Worm (Caenorhabditis elegans): Measurements from ENCODE around the gene C04A11.2.

Gene C04A11.2

DNA sequence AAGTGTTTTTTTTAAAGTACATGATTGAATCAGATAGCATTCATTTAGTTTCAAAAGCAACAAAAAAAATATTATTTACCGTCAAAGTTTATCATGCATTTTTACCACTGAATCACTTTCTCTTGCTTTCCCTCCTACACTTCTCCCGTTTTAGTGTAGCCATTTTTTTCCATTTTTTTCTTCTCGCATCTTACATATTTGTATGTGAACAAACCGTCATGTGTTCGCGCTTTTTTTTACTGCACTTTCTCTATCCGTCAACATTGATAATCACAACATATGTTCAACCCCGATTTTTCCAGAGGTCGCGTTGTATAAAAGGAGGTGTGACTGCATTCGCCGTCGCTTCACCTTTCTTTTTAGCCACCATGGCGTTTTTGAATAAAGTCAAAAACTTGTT, 8.3 kb upstream of the C04A11.2 start, which contains the start of gene gck-4:
gck-4 (plus strand) TSS at position 301 of the 400 bp plus-strand sequence.
- TF ChIP-seq unc-62 (GFP tag; optimal IDR thresholded peaks at IDR 0.05), result no peak

DNA sequence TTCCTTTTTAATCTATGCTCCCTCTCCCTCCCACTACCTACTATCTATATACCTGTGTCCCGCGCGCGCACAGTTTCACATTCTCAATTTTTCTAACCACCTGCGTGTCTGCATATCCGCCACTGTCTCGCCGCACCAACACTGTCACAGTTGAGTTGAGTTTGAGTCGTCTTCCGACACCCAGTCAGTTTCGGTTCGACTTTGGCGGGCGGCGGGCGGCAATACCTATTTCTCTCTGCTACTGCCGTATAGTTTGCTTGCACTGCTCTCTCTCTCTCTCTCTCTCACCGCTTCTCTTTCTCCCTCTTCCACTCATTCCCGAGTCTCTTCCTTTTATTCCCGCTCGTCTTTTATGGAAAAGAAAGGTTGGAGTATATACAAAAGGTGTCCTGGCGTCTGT, 6.8 kb upstream of the C04A11.2 start:
- no peak for TF ChIP-seq unc-62 (GFP tag; optimal IDR thresholded peaks at IDR 0.05)

DNA sequence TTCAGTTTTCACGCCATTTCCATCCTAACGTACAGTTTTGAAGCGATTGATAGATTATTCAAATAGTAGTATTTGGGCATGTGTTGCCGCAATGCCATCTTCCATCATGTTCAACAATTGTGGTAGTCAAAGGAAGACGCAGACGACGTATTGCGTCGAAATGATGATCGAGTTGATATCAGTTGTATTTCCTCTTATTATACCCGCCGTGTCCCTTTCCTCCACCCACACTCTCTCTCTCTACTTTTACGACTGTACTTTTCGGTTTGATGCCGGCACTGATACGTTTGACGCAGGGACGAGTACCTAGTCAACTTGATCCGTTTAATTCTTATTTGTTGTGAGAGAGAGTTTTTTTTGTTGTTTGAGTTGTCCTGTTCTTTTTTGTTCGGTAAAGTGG, 4.0 kb upstream of the C04A11.2 start:
- no peak for TF ChIP-seq unc-62 (GFP tag; optimal IDR thresholded peaks at IDR 0.05)

DNA sequence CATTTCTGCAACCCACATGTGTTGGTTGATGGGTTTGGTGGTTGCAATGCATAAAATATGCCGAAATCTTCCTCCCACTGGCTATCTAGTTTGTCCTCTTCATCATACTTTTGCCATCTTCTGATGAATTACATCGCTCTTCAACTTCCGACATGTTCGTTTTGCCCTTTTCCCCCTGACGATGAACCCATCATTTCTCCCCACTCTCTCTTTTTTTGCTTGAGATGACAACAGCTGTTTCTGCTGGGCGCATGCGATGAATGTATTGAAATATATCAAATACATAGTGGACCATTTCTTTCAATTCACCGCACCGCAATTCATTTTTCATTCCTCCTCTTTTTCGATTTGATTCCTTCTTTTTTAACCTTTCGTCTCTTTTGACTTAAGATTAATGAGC, 2.3 kb upstream of the C04A11.2 start:
- TF ChIP-seq unc-62 (GFP tag; optimal IDR thresholded peaks at IDR 0.05), result no peak

DNA sequence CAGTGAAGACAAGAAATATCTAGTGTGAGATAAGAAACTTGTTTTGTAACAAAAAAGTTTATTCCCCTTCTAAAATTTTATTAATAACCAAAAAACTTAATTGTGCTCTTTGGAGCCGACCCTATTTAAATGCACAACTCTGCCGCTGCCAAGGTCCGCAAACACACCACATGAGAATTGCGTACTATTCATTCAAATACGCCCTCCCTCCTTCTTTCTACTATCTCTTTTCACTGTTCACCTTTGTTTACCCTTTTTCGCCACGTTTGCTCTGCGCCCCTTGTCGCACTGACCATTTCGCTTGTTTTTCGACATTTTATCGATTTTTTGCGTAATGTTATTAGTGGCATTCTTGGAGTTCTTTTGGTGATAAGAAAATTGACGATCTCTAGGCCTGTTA, 1.0 kb upstream of the C04A11.2 start:
- TF ChIP-seq unc-62 (GFP tag; optimal IDR thresholded peaks at IDR 0.05), result no peak

DNA sequence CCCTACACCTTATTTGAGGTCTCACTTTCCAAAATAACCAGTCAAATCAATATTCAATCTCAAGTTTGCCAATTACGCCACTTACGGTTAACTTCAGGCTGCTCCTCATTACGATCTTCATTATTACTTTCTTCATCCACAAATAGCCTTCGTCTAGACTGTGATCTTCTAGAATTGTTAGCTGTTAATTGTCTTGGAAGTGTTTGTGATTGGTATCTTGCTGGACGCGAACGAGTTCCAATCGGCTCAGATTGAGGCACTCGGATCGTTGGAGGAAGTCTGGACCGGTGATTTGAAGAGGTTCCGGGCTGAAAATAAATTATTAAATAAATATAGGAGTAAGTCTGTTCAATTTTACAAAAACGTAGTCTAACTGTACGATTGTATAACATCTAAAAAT, 1.8 kb downstream of the C04A11.2 start:
- no peak for TF ChIP-seq unc-62 (GFP tag; optimal IDR thresholded peaks at IDR 0.05)

DNA sequence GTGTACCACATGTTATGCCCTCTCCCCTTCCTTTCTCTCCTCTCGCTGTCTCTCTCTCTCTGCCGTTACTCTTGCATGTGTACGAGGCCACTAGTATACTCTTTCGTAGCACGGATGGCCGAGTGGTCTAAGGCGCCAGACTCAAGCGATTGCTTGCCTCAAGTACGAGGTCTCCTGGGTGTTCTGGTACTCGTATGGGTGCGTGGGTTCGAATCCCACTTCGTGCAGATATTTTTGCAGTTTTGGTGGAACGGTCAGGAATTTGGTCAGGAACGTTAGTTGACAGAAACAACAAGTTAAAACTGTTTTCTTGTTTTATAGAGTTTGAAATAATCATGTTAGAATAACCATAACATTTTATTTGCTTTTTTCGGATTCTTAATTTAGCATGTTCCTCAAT, 3.2 kb downstream of the C04A11.2 start:
- no peak for TF ChIP-seq unc-62 (GFP tag; optimal IDR thresholded peaks at IDR 0.05)

DNA sequence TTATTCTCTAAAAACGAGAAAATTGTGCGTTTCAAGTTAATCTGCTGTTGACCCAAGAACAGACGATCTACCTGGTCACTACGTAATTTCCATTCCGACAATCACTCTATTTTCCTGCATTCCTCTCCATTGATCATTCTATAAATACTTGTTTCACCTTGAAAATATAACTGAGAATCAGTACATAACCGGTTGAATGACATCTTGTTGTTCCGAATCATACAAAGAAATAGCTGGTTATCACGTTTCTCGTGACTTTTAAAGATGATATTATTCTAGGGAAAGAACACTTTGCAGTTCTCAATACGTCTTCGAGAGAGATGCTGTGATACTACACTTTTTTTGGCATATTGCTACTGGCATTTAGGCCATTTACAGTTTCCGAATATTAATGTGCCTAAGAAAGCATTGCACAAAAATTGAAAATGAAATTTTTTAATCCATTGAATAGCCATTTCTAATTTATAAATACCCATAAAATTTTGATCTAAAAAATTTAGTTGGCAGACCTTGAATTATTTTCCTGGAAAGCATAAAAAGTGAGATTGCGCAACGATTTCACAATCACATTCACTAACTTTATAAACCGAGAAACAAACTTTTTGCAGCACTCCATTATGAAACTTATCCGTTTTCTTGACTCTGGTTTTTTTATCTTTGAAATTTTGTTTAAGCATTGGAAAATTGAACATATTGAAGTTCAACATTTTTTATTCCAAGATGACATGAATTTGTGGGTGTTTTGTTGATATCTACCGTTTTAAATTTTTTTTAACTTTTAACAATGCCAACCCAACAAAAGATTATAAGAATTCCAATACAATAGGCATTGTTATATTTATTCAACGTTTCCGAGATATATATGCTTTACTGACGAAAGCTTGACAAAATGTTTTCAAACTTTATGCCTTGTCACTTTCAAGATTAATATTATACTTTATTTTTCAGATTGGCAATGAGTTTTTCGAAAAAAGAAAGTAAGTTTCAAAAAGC, 4.7 kb downstream of the C04A11.2 start, which contains the start of gene C04A11.5:
C04A11.5 (plus strand) TSS at position 943 of the 993 bp plus-strand sequence.
- no peak for TF ChIP-seq unc-62 (GFP tag; optimal IDR thresholded peaks at IDR 0.05)

DNA sequence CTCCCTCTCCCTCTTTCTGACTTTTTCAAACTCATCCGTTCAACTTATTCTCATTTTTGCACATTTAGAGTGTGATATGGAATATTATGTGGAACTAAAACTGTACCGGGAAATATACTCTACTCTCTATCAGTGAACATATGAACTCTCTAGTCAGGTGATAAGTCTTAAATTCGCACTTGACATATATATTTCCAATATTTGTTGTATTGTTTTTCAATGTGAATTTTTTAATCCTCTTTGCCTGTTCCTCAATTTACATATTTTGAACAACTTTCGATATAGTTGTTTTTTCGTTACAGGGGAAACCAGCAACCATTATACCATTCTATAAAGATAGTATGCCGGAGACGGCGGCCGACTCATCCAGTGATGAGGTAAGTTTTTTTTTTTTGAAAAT, 8.4 kb downstream of the C04A11.2 start, which contains the start of gene C04A11.1:
C04A11.1 (plus strand) TSS at position 301 of the 400 bp plus-strand sequence.
- TF ChIP-seq unc-62 (GFP tag; optimal IDR thresholded peaks at IDR 0.05), result no peak

DNA sequence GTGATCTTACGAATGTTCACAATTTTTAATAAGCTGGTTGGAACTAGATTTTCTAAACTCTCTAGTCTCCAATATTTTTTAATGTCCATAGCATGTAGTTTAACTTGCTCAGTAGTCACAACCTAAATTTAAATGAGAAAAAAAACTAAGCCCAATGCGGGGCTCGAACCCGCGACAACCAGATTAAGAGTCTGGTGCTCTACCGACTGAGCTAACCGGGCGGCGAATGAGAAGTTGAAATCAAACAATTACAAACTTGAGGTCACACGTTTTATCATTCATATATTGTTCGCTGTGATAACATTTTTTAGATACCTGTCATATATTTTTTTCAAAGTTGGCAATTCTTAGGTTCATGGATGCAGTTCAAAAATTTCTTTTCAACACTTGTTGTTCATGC, 12.9 kb downstream of the C04A11.2 start:
- TF ChIP-seq unc-62 (GFP tag; optimal IDR thresholded peaks at IDR 0.05), result no peak

DNA sequence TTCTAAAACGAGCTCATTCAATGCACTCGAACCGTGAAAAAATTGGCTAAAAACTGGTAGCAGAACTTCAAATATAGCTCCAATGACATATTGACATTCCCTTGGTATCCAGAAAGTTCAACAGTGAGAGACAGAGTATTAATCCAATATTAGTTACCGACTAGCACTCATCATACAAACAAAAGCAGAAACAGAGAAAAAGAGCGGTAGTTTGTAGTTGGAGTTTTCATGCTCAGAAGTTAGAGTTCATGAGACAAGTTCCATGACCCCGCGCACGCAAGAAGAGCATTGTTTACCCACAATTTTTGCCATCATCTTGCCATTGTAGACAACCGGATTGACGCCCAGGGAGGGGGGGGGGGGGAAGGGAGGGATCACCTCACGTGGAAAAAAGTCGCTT, 14.4 kb downstream of the C04A11.2 start:
- no peak for TF ChIP-seq unc-62 (GFP tag; optimal IDR thresholded peaks at IDR 0.05)

DNA sequence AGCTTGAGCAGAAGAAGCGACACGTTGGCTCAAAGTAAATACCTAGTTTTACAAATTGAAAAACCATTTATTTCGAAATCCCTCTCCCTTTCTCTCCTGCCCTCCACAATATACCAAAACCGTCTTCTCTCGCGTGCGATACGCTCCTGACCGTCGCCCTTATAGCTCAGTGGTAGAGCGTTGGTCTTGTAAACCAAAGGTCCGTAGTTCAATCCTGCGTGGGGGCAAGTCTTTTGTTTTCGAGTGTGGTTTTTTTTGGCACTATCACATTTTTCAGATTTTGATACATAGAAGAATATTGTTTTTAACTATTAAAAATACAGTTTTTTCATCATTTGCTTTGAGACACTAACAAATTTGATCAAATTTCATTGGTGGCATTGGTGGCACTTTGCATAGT, 15.1 kb downstream of the C04A11.2 start:
- no peak for TF ChIP-seq unc-62 (GFP tag; optimal IDR thresholded peaks at IDR 0.05)

DNA sequence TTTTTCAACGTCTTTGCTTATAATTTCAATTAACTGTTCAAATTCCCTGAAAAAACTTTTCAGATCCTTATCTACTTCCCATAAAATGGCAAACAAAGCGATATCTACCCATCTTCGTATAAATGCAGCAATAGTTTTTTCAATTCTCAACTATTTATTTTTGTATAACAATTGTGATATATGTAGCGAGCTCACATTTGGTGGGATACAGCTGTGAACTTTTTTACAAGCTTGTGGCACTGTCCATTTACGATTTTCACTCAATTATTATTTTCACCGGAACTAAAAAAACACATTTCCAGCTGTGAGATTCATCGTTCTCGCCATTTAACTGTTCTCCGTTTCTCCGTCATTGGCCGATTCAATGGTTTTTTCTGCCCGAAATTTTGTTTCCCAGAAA, 17.8 kb downstream of the C04A11.2 start, which contains the start of gene C40C9.4:
C40C9.4 (plus strand) TSS at position 301 of the 400 bp plus-strand sequence.
- TF ChIP-seq unc-62 (GFP tag; optimal IDR thresholded peaks at IDR 0.05), result no peak

DNA sequence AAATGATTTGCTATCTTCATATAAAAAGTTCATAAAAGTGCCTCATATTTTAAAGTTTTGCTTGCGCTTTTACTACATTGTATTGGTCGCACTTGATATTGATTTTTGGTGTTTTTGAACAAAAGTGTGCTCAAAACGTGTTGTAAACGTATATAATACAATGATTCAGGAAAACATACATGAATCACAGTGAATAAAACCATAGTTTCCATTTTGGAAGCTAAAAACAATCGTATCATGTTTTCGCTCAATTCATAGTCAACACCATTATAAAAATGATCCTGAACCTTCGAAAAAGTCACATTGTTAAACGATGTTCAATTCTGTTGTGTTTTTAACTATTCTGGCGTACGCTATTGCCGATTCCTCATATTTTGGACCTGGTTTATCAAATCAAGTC, 21.3 kb downstream of the C04A11.2 start, which contains the start of gene C40C9.3:
C40C9.3 (plus strand) TSS at position 301 of the 400 bp plus-strand sequence.
- no peak for TF ChIP-seq unc-62 (GFP tag; optimal IDR thresholded peaks at IDR 0.05)

DNA sequence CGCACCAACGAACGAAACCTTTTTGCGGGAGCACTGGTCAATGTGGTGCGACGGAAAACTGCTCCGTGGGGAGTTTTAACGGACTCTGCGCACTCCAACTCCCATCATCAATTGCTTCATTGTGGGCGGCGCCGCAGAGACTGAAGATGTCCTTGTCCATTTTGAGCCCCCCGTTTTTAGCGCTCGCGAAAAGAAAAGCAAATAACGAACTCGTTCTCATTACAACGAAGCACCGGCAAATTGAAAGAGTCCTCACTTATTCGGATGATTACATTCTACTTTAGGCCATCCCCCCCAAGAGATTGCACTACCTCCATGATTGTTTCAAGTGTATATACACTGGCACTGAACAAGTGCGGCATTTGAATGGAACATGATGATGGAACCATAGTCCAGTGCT, 21.8 kb downstream of the C04A11.2 start, which contains the start of gene acr-9:
acr-9 (minus strand) TSS at position 101 of the 400 bp plus-strand sequence.
- TF ChIP-seq unc-62 (GFP tag; optimal IDR thresholded peaks at IDR 0.05), result no peak

DNA sequence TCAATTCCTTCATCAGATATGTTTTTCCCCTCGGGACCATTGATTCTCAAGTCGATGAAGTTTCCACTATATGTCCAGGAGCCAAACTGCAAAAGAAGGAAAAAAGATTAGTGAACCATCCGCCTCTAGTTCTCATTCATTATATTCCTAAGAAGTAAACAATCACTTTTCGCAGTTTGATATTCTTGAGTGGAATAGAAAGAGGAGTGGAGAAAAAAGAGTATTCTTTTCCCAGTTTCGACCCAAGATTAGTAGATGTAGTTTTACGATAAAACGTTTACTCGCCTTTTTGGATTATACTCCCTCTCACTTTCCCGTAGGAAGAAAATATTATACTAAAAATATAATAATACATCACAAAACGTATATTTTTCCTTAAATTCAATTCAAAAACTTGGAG, 23.7 kb downstream of the C04A11.2 start:
- no peak for TF ChIP-seq unc-62 (GFP tag; optimal IDR thresholded peaks at IDR 0.05)

DNA sequence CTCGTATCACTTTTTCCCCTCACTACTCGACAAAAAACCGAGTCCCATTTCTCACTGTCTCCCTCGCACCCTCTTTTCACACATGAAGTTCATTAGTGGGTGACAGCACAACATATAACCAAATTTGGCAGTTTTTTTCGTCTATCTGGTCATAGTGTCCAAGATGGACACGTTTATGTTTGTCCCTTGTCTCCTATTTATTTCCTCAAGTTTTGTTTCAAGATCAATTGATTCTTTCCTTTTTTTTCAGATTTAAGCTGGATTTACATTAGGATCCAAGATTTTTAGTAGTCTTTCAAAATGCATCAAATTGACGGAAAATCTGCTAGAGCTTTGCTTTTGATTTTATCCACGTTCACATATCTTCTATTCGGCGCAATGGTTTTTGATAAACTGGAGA, 29.1 kb downstream of the C04A11.2 start, which contains the start of gene twk-20:
twk-20 (plus strand) TSS at position 301 of the 400 bp plus-strand sequence.
- no peak for TF ChIP-seq unc-62 (GFP tag; optimal IDR thresholded peaks at IDR 0.05)

Data from whole organism, dauer.